Fruit fly (Drosophila melanogaster) whole organism, embryonic: ENCODE data around the gene Obp93a.

ENCODE experiments used
- B-H2 ChIP-seq: fragments of 200-800 bp; sonication (Bioruptor generic); optimal IDR thresholded peaks from 2 replicates; lab custom pipeline; 2018; ENCODE audit warnings: missing biosample characterization, mild to moderate bottlenecking, missing genetic modification characterization
- Bgb ChIP-seq: fragments of 200-800 bp; sonication (Bioruptor generic); IDR thresholded peaks from 2 replicates; pipeline ENCODE4 v1.3.6; 2022; ENCODE audit warnings: missing biosample characterization, missing genetic modification characterization; ENCODE audit not compliant: partially characterized antibody
- CG10274 ChIP-seq: fragments of 200-800 bp; sonication (Bioruptor generic); optimal IDR thresholded peaks from 3 replicates; lab custom pipeline; 2017; ENCODE audit warnings: missing biosample characterization, mild to moderate bottlenecking, missing genetic modification characterization
- CG12155 ChIP-seq: fragments of 200-800 bp; sonication (Bioruptor generic); optimal IDR thresholded peaks from 3 replicates; lab custom pipeline; 2016; ENCODE audit warnings: missing biosample characterization, missing genetic modification characterization
- CG12942 ChIP-seq: fragments of 200-800 bp; sonication (Bioruptor generic); optimal IDR thresholded peaks from 3 replicates; lab custom pipeline; 2016; ENCODE audit warnings: missing biosample characterization, missing genetic modification characterization
- CG13894 ChIP-seq: fragments of 200-800 bp; sonication (Bioruptor generic); optimal IDR thresholded peaks from 3 replicates; lab custom pipeline; 2018; ENCODE audit warnings: missing biosample characterization, mild to moderate bottlenecking, missing genetic modification characterization, moderate library complexity
- CG14710 ChIP-seq: fragments of 200-800 bp; sonication (Bioruptor generic); optimal IDR thresholded peaks from 3 replicates; lab custom pipeline; 2019; ENCODE audit warnings: missing biosample characterization, mild to moderate bottlenecking, missing genetic modification characterization, moderate library complexity
- CG15269 ChIP-seq: fragments of 200-800 bp; sonication (Bioruptor generic); optimal IDR thresholded peaks from 2 replicates; lab custom pipeline; 2018; ENCODE audit warnings: missing biosample characterization, mild to moderate bottlenecking, missing genetic modification characterization, moderate library complexity
- CG1647 ChIP-seq: fragments of 200-800 bp; sonication (Bioruptor generic); optimal IDR thresholded peaks from 3 replicates; lab custom pipeline; 2016; ENCODE audit warnings: missing biosample characterization, missing genetic modification characterization
- CG16813 ChIP-seq: fragments of 200-800 bp; sonication (Bioruptor generic); IDR thresholded peaks from 3 replicates; pipeline ENCODE4 v1.3.6; 2022; ENCODE audit warnings: missing biosample characterization, missing genetic modification characterization; ENCODE audit not compliant: partially characterized antibody
- CG30431 ChIP-seq: fragments of 200-800 bp; sonication (Bioruptor generic); optimal IDR thresholded peaks from 2 replicates; lab custom pipeline; 2017; ENCODE audit warnings: missing biosample characterization, missing genetic modification characterization
- CG31224 ChIP-seq: fragments of 200-800 bp; sonication (Bioruptor generic); IDR thresholded peaks from 2 replicates; pipeline ENCODE4 v1.3.6; 2022; ENCODE audit warnings: missing biosample characterization, missing genetic modification characterization
- CG42726 ChIP-seq: fragments of 200-800 bp; sonication (Bioruptor generic); IDR thresholded peaks from 2 replicates; pipeline ENCODE4 v1.3.6; 2022; ENCODE audit warnings: missing biosample characterization, missing genetic modification characterization; ENCODE audit not compliant: partially characterized antibody
- CG4404 ChIP-seq: fragments of 200-800 bp; sonication (Bioruptor generic); IDR thresholded peaks from 2 replicates; pipeline ENCODE4 v1.3.6; 2022; ENCODE audit warnings: missing biosample characterization, missing genetic modification characterization
- CG4424 ChIP-seq: fragments of 200-800 bp; sonication (Bioruptor generic); optimal IDR thresholded peaks from 3 replicates; lab custom pipeline; 2016; ENCODE audit warnings: missing biosample characterization, missing genetic modification characterization
- CG8924 ChIP-seq: fragments of 200-800 bp; optimal IDR thresholded peaks from 3 replicates; lab custom pipeline; 2019; ENCODE audit warnings: missing biosample characterization, mild to moderate bottlenecking, missing genetic modification characterization, moderate library complexity
- Doc3 ChIP-seq: fragments of 200-800 bp; sonication (Bioruptor generic); IDR thresholded peaks from 3 replicates; pipeline ENCODE4 v1.3.6; 2022; ENCODE audit warnings: missing biosample characterization, missing genetic modification characterization; ENCODE audit not compliant: partially characterized antibody
- E2f2 ChIP-seq: fragments of 200-800 bp; sonication (Bioruptor generic); IDR thresholded peaks from 2 replicates; pipeline ENCODE4 v1.3.6; 2022; ENCODE audit warnings: missing biosample characterization, missing genetic modification characterization
- Hey ChIP-seq: fragments of 200-800 bp; sonication (Bioruptor generic); optimal IDR thresholded peaks from 3 replicates; lab custom pipeline; 2018; ENCODE audit warnings: missing biosample characterization, mild to moderate bottlenecking, missing genetic modification characterization
- Hmr ChIP-seq: fragments of 200-800 bp; sonication (Bioruptor generic); optimal IDR thresholded peaks from 3 replicates; lab custom pipeline; 2017; ENCODE audit warnings: mild to moderate bottlenecking, missing biosample characterization, missing genetic modification reagents, missing genetic modification characterization
- Hmx ChIP-seq: fragments of 200-800 bp; sonication (Bioruptor generic); optimal IDR thresholded peaks from 2 replicates; lab custom pipeline; 2016; ENCODE audit warnings: missing biosample characterization, missing genetic modification characterization
- Hsf ChIP-seq: fragments of 200-800 bp; sonication (Bioruptor generic); optimal IDR thresholded peaks from 3 replicates; lab custom pipeline; 2016; ENCODE audit warnings: missing biosample characterization, missing genetic modification characterization
- Mes4 ChIP-seq: fragments of 200-800 bp; sonication (Bioruptor generic); optimal IDR thresholded peaks from 2 replicates; lab custom pipeline; 2016; ENCODE audit warnings: missing biosample characterization, missing genetic modification characterization
- Mrtf ChIP-seq: fragments of 200-800 bp; sonication (Bioruptor generic); IDR thresholded peaks from 3 replicates; pipeline ENCODE4 v1.3.6; 2022; ENCODE audit warnings: missing biosample characterization, missing genetic modification characterization
- NC2β ChIP-seq: fragments of 200-800 bp; sonication (Bioruptor generic); optimal IDR thresholded peaks from 2 replicates; lab custom pipeline; 2016; ENCODE audit warnings: missing biosample characterization, missing genetic modification characterization
- Pdp1 ChIP-seq, 2 experiments: fragments of 200-800 bp; sonication (Bioruptor generic); optimal IDR thresholded peaks; 3 replicates each; lab custom pipeline; 2016; ENCODE audit warnings: missing biosample characterization in 2 of 2, missing genetic modification characterization in 2 of 2, mild to moderate bottlenecking in 1 of 2, moderate library complexity in 1 of 2
- Sox102F ChIP-seq: fragments of 200-800 bp; sonication (Bioruptor generic); optimal IDR thresholded peaks from 2 replicates; lab custom pipeline; 2018; ENCODE audit warnings: missing biosample characterization, mild to moderate bottlenecking, missing genetic modification characterization, moderate library complexity
- Tbp ChIP-seq: fragments of >200 bp; optimal IDR thresholded peaks from 2 replicates; lab custom pipeline; 2018; ENCODE audit warnings: missing biosample characterization, missing genetic modification characterization
- Usf ChIP-seq: fragments of 200-800 bp; sonication (Bioruptor generic); optimal IDR thresholded peaks from 2 replicates; lab custom pipeline; 2017; ENCODE audit warnings: missing genotype, missing biosample characterization, missing genetic modification characterization
- ab ChIP-seq: fragments of 200-800 bp; sonication (Bioruptor generic); optimal IDR thresholded peaks from 2 replicates; lab custom pipeline; 2016; ENCODE audit warnings: missing biosample characterization, missing genetic modification characterization
- al ChIP-seq: fragments of 200-800 bp; sonication (Bioruptor generic); IDR thresholded peaks from 2 replicates; pipeline ENCODE4 v1.3.6; 2022; ENCODE audit warnings: missing biosample characterization, missing genetic modification characterization
- ash1 ChIP-seq: fragments of 200-800 bp; sonication (Bioruptor generic); optimal IDR thresholded peaks from 2 replicates; lab custom pipeline; 2018; ENCODE audit warnings: missing biosample characterization, mild to moderate bottlenecking, missing genetic modification characterization
- bab2 ChIP-seq: fragments of 200-800 bp; sonication (Bioruptor generic); optimal IDR thresholded peaks from 2 replicates; lab custom pipeline; 2016; ENCODE audit warnings: missing biosample characterization, missing genetic modification characterization
- bcd ChIP-seq: fragments of 200-800 bp; sonication (Bioruptor generic); optimal IDR thresholded peaks from 2 replicates; lab custom pipeline; 2017; ENCODE audit warnings: missing biosample characterization, mild to moderate bottlenecking, missing genetic modification characterization
- corto ChIP-seq: fragments of 200-800 bp; sonication (Bioruptor generic); optimal IDR thresholded peaks from 2 replicates; lab custom pipeline; 2016; ENCODE audit warnings: missing biosample characterization, mild to moderate bottlenecking, missing genetic modification characterization, moderate library complexity
- dimm ChIP-seq: fragments of 200-800 bp; sonication (Bioruptor generic); IDR thresholded peaks from 2 replicates; pipeline ENCODE4 v1.3.6; 2022; ENCODE audit warnings: missing biosample characterization, missing genetic modification characterization
- emc ChIP-seq: fragments of 200-800 bp; sonication (Bioruptor generic); optimal IDR thresholded peaks from 2 replicates; lab custom pipeline; 2016; ENCODE audit warnings: missing biosample characterization, missing genetic modification characterization
- fd3F ChIP-seq: fragments of 200-800 bp; sonication (Bioruptor generic); optimal IDR thresholded peaks from 2 replicates; lab custom pipeline; 2018; ENCODE audit warnings: missing biosample characterization, mild to moderate bottlenecking, missing genetic modification characterization, moderate library complexity
- fd64A ChIP-seq: fragments of 200-800 bp; sonication (Bioruptor generic); optimal IDR thresholded peaks from 3 replicates; lab custom pipeline; 2018; ENCODE audit warnings: missing biosample characterization, mild to moderate bottlenecking, missing genetic modification characterization
- gsb ChIP-seq: fragments of 200-800 bp; sonication (Bioruptor generic); IDR thresholded peaks from 2 replicates; pipeline ENCODE4 v1.3.6; 2022; ENCODE audit warnings: missing biosample characterization, missing genetic modification characterization
- gsb-n ChIP-seq: fragments of 200-800 bp; sonication (Bioruptor generic); optimal IDR thresholded peaks from 3 replicates; lab custom pipeline; 2018; ENCODE audit warnings: missing biosample characterization, mild to moderate bottlenecking, missing genetic modification characterization
- gt ChIP-seq: fragments of 200-800 bp; sonication (Bioruptor generic); IDR thresholded peaks from 2 replicates; pipeline ENCODE4 v1.3.6; 2022; ENCODE audit warnings: missing biosample characterization, missing genetic modification characterization
- hkb ChIP-seq, 2 experiments: fragments of 200-800 bp in 1 of 2; fragments of >200 bp in 1 of 2; sonication (Bioruptor generic) in 1 of 2; IDR thresholded peaks in 1 of 2; optimal IDR thresholded peaks in 1 of 2; 2 replicates each; pipeline versions ENCODE4 v1.3.6 to Lab custom; 2017 to 2022; ENCODE audit warnings: missing biosample characterization in 1 of 2, missing genetic modification characterization in 1 of 2
- insv ChIP-seq, 2 experiments: fragments of 200-800 bp; sonication (Bioruptor generic); optimal IDR thresholded peaks; 3 replicates each; lab custom pipeline; 2016 to 2018; ENCODE audit warnings: missing biosample characterization in 2 of 2, missing genetic modification characterization in 2 of 2
- nau ChIP-seq: fragments of 200-800 bp; sonication (Bioruptor generic); optimal IDR thresholded peaks from 3 replicates; lab custom pipeline; 2017; ENCODE audit warnings: missing biosample characterization, mild to moderate bottlenecking, missing genetic modification characterization, missing genetic modification reagents
- phol ChIP-seq: fragments of 200-800 bp; sonication (Bioruptor generic); optimal IDR thresholded peaks from 3 replicates; lab custom pipeline; 2018; ENCODE audit warnings: missing biosample characterization, mild to moderate bottlenecking, missing genetic modification characterization, moderate library complexity
- pita ChIP-seq: fragments of 200-800 bp; sonication (Bioruptor generic); optimal IDR thresholded peaks from 2 replicates; lab custom pipeline; 2017; ENCODE audit warnings: missing biosample characterization, mild to moderate bottlenecking, missing genetic modification characterization
- repo ChIP-seq: fragments of 200-800 bp; sonication (Bioruptor generic); optimal IDR thresholded peaks from 2 replicates; lab custom pipeline; 2016; ENCODE audit warnings: missing biosample characterization, missing genetic modification characterization
- sug ChIP-seq: fragments of 200-800 bp; optimal IDR thresholded peaks from 2 replicates; lab custom pipeline; 2019; ENCODE audit warnings: missing biosample characterization, mild to moderate bottlenecking, missing genetic modification characterization, moderate library complexity
- yki ChIP-seq: fragments of >200 bp; optimal IDR thresholded peaks from 3 replicates; lab custom pipeline; 2018

The Obp93a gene

DNA sequence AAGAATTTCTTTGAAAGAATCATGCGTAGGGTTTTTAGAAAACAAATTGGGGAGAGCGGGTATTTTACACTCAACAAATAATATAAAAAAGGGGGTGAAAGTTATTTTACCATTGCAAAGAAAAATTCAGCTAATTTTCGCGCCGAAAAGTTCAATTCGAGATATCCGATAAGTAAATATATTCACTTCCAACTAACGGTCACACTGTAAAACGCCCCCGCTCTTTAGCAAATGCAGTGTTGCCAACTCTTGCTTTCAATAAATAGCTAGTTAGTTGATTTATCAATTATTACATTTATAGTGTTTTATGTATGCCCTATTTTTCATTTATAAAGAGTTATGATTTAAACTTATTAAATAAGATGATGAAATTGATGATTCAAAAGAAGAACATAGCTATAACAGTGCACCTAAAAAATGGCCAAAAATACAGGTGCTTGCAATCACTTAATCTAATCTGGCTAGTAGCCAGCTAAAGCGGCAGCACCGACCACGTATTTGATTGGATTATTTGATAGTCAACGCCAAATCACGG lies 8.8 kb upstream of the Obp93a start, which contains the start of gene meigo (continued):
- TF ChIP-seq E2f2 (GFP tag; lab: Robert Waterston, UW) (peak; percentile 91), insv (GFP tag; optimal IDR thresholded peaks at IDR 0.05; lab: Kevin White, UChicago) (peak in 1 of 2 experiments; percentile 54), CG42726 (GFP tag; lab: Robert Waterston, UW) (no peak), CG14710 (tag; lab: Kevin White, UChicago) (peak; percentile 83), phol (peak; percentile 81), bcd (GFP tag; lab: Kevin White, UChicago) (peak; percentile 70), nau (GFP tag; lab: Kevin White, UChicago) (no peak), CG1647 (peak; percentile 2), Hey (no peak), fd3F (GFP tag; lab: Kevin White, UChicago) (peak; percentile 54), gt (GFP tag; lab: Robert Waterston, UW) (no peak), pita (GFP tag; lab: Kevin White, UChicago) (no peak), CG12155 (peak; percentile 71), CG4404 (GFP tag; lab: Robert Waterston, UW) (peak; percentile 41; the same call in 1 of the 2 replicates), NC2β (GFP tag; lab: Kevin White, UChicago) (peak; percentile 36), Mes4 (GFP tag; lab: Kevin White, UChicago) (no peak), CG15269 (tag; lab: Kevin White, UChicago) (no peak), CG8924 (peak; percentile 66), yki (no peak), CG4424 (GFP tag; lab: Kevin White, UChicago) (peak; percentile 57), bab2 (GFP tag; lab: Kevin White, UChicago) (peak; percentile 33), Hmr (GFP tag; lab: Kevin White, UChicago) (no peak), sug (tag; lab: Kevin White, UChicago) (peak; percentile 90), Bgb (no peak; the same call in 1 of the 2 replicates), ash1 (no peak), ab (no peak), CG31224 (no peak), emc (GFP tag; lab: Kevin White, UChicago) (peak; percentile 9), Hsf (GFP tag; lab: Kevin White, UChicago) (peak; percentile 71), dimm (GFP tag; lab: Robert Waterston, UW) (no peak), Pdp1 (GFP tag; optimal IDR thresholded peaks at IDR 0.05; lab: Kevin White, UChicago) (peak in 1 of 2 experiments; percentile 65), B-H2 (peak; percentile 80), CG10274 (GFP tag; lab: Kevin White, UChicago) (peak; percentile 9), hkb (optimal IDR thresholded peaks at IDR 0.05; lab: Kevin White, UChicago) (peak; percentile 90), hkb (GFP tag; IDR thresholded peaks at IDR 0.05; lab: Robert Waterston, UW) (peak; percentile 62), Hmx (GFP tag; lab: Kevin White, UChicago) (no peak), gsb (no peak), Tbp (GFP tag; lab: Kevin White, UChicago) (peak; percentile 52), Sox102F (GFP tag; lab: Kevin White, UChicago) (no peak), corto (GFP tag; lab: Kevin White, UChicago) (no peak), gsb-n (peak; percentile 44), repo (GFP tag; lab: Kevin White, UChicago) (peak; percentile 46), CG12942 (GFP tag; lab: Kevin White, UChicago) (peak; percentile 67), CG13894 (tag; lab: Kevin White, UChicago) (no peak), Usf (GFP tag; lab: Kevin White, UChicago) (peak; percentile 36), Mrtf (GFP tag; lab: Robert Waterston, UW) (0 out of 3 replicates have a peak, but pooled peaks have one; percentile 46), CG30431 (GFP tag; lab: Kevin White, UChicago) (no peak), fd64A (no peak), CG16813 (GFP tag; lab: Robert Waterston, UW) (no peak), al (peak; percentile 45; the same call in 1 of the 2 replicates), Doc3 (GFP tag; lab: Robert Waterston, UW) (no peak)
